Worm (Caenorhabditis elegans): Measurements from ENCODE around the gene clc-11.

The clc-11 gene

ce11 chrV:16139529-16139928, at the start of gene clc-11:
clc-11 (minus strand) TSS chrV:16139629.
- TF ChIP-seq che-1 (tag; optimal IDR thresholded peaks at IDR 0.05) (no peak), ref-2 (tag; optimal IDR thresholded peaks at IDR 0.05) (no peak), tbx-2 (tag; optimal IDR thresholded peaks at IDR 0.05) (no peak), eyg-1 (tag; optimal IDR thresholded peaks at IDR 0.05) (no peak), pat-9 (tag; optimal IDR thresholded peaks at IDR 0.05) (no peak), hlh-30 (tag; optimal IDR thresholded peaks at IDR 0.05; ENCODE audit: insufficient read depth) (no peak), unc-3 (GFP tag; conservative IDR thresholded peaks at IDR 0.05) (no peak), unc-3 (tag; optimal IDR thresholded peaks at IDR 0.05) (no peak), sdc-2 (tag; optimal IDR thresholded peaks at IDR 0.05) (no peak), T23F11.4 (GFP tag; optimal IDR thresholded peaks at IDR 0.05) (no peak), zip-5 (tag; optimal IDR thresholded peaks at IDR 0.05) (no peak), fkh-6 (tag; optimal IDR thresholded peaks at IDR 0.05) (no peak), lim-6 (tag; optimal IDR thresholded peaks at IDR 0.05) (no peak), nhr-11 (tag; optimal IDR thresholded peaks at IDR 0.05) (no peak), pha-2 (tag; optimal IDR thresholded peaks at IDR 0.05) (no peak), pha-4 (tag; optimal IDR thresholded peaks at IDR 0.05) (no peak), pax-1 (tag; optimal IDR thresholded peaks at IDR 0.05) (no peak), hlh-6 (tag; optimal IDR thresholded peaks at IDR 0.05) (no peak), sox-4 (tag; optimal IDR thresholded peaks at IDR 0.05) (no peak), npax-4 (tag; optimal IDR thresholded peaks at IDR 0.05) (no peak)

- no peak for TF ChIP-seq pha-4 (tag; optimal IDR thresholded peaks at IDR 0.05)
- no peak for TF ChIP-seq ceh-19 (GFP tag; optimal IDR thresholded peaks at IDR 0.05)
- TF ChIP-seq ztf-16 (tag; optimal IDR thresholded peaks at IDR 0.05) = no peak
- TF ChIP-seq pag-3 (tag; optimal IDR thresholded peaks at IDR 0.05; ENCODE audit: borderline replicate concordance) = no peak
- TF ChIP-seq fkh-10 (GFP tag; optimal IDR thresholded peaks at IDR 0.05) = no peak
- TF ChIP-seq hlh-15 (tag; optimal IDR thresholded peaks at IDR 0.05) = no peak
- no peak for TF ChIP-seq elt-2 (tag; optimal IDR thresholded peaks at IDR 0.05)
- no peak for TF ChIP-seq gmeb-2 (tag; optimal IDR thresholded peaks at IDR 0.05)
- TF ChIP-seq madf-2 (tag; optimal IDR thresholded peaks at IDR 0.05) = no peak
- TF ChIP-seq ceh-24 (tag; optimal IDR thresholded peaks at IDR 0.05) = no peak
- no peak for TF ChIP-seq sox-2 (GFP tag; IDR thresholded peaks at IDR 0.05)
- TF ChIP-seq ceh-45 (GFP tag; IDR thresholded peaks at IDR 0.05) = no peak
- no peak for TF ChIP-seq ama-1 (optimal IDR thresholded peaks at IDR 0.05)
- TF ChIP-seq ets-4 (tag; optimal IDR thresholded peaks at IDR 0.05) = no peak
Measured at ce11 chrV:16183357-16183756, 43.9 kb upstream of the clc-11 start, which contains the start of gene srz-14. srz-14 (plus strand) TSS chrV:16183657.

- TF ChIP-seq ceh-19 (GFP tag; optimal IDR thresholded peaks at IDR 0.05) = no peak
- TF ChIP-seq ama-1 (optimal IDR thresholded peaks at IDR 0.05) = no peak
- no peak for TF ChIP-seq madf-2 (tag; optimal IDR thresholded peaks at IDR 0.05)
- no peak for TF ChIP-seq T23F11.4 (GFP tag; optimal IDR thresholded peaks at IDR 0.05)
- TF ChIP-seq hlh-13 (GFP tag; optimal IDR thresholded peaks at IDR 0.05) = no peak
- no peak for TF ChIP-seq pha-2 (tag; optimal IDR thresholded peaks at IDR 0.05)
- no peak for TF ChIP-seq dmd-4 (tag; optimal IDR thresholded peaks at IDR 0.05; ENCODE audit: borderline replicate concordance)
- no peak for TF ChIP-seq elt-2 (tag; optimal IDR thresholded peaks at IDR 0.05)
- TF ChIP-seq pax-1 (tag; optimal IDR thresholded peaks at IDR 0.05) = no peak
- TF ChIP-seq unc-55 (GFP tag; optimal IDR thresholded peaks at IDR 0.05) = no peak
- TF ChIP-seq ahr-1 (tag; optimal IDR thresholded peaks at IDR 0.05) = no peak
- TF ChIP-seq ceh-2 (tag; optimal IDR thresholded peaks at IDR 0.05) = no peak
- TF ChIP-seq pqm-1 (tag; optimal IDR thresholded peaks at IDR 0.05) = no peak
Measured at ce11 chrV:16182918-16183317, 43.5 kb upstream of the clc-11 start, which contains the start of gene srh-277. srh-277 (plus strand) TSS chrV:16183218.

- TF ChIP-seq ceh-34 (tag; optimal IDR thresholded peaks at IDR 0.05) (no peak), pha-2 (tag; optimal IDR thresholded peaks at IDR 0.05) (no peak), ets-4 (tag; optimal IDR thresholded peaks at IDR 0.05) (no peak), rnt-1 (tag; optimal IDR thresholded peaks at IDR 0.05) (no peak), dmd-4 (tag; optimal IDR thresholded peaks at IDR 0.05; ENCODE audit: borderline replicate concordance) (no peak), ceh-31 (tag; optimal IDR thresholded peaks at IDR 0.05) (no peak), hlh-8 (tag; optimal IDR thresholded peaks at IDR 0.05) (no peak), ceh-48 (tag; optimal IDR thresholded peaks at IDR 0.05) (no peak), madf-2 (tag; optimal IDR thresholded peaks at IDR 0.05) (no peak), mec-3 (tag; optimal IDR thresholded peaks at IDR 0.05; ENCODE audit: borderline replicate concordance) (no peak), pqm-1 (tag; optimal IDR thresholded peaks at IDR 0.05) (no peak), ama-1 (optimal IDR thresholded peaks at IDR 0.05) (no peak), fax-1 (tag; optimal IDR thresholded peaks at IDR 0.05) (no peak), hlh-13 (GFP tag; optimal IDR thresholded peaks at IDR 0.05) (no peak), ceh-30 (tag; optimal IDR thresholded peaks at IDR 0.05) (no peak), C08G9.2 (tag; optimal IDR thresholded peaks at IDR 0.05) (no peak)
Measured at ce11 chrV:16182110-16182509, 42.7 kb upstream of the clc-11 start, which contains the start of gene srz-13. srz-13 (plus strand) TSS chrV:16182410.

All from whole organism, late embryonic.